Worm (Caenorhabditis elegans) whole organism, L4 larva: ENCODE results near the gene dhc-3.
A peak's percentile ranks its signal among the peaks of the same experiment; 100 is the strongest.
"Not testable (repeated sequence)": the region's sequence is repeated elsewhere in the genome, so short reads cannot be mapped to it uniquely, and the experiment has no call there.

Experiments used
- ZK337.2 ChIP-seq: fragments of 200-800 bp; sonication (Bioruptor generic); IDR thresholded peaks from 2 replicates; pipeline ENCODE4 v1.3.6; 2022; ENCODE audit warnings: missing genetic modification reagents, missing genetic modification characterization, missing compliant biosample characterization
- attf-4 ChIP-seq: sonication (generic microtip); optimal IDR thresholded peaks from 3 replicates; lab custom pipeline; 2017; ENCODE audit warnings: missing biosample characterization, missing genetic modification characterization
- ceh-28 ChIP-seq: fragments of 150-350 bp; optimal IDR thresholded peaks from 2 replicates; lab custom pipeline; 2014; ENCODE audit warnings: missing biosample characterization, missing genetic modification reagents, missing genetic modification characterization
- daf-16 ChIP-seq, 3 experiments: sonication (generic microtip); optimal IDR thresholded peaks; 2 replicates each; lab custom pipeline; 2016 to 2017; ENCODE audit warnings: missing genetic modification characterization in 3 of 3, missing genetic modification reagents in 3 of 3, mild to moderate bottlenecking in 2 of 3, missing compliant biosample characterization in 2 of 3, missing biosample characterization in 1 of 3, moderate library complexity in 1 of 3
- fkh-10 ChIP-seq: fragments of 150-350 bp; optimal IDR thresholded peaks from 2 replicates; lab custom pipeline; 2014; ENCODE audit warnings: missing biosample characterization, missing genetic modification reagents, missing genetic modification characterization
- mxl-3 ChIP-seq: fragments of 200-800 bp; sonication (Bioruptor generic); optimal IDR thresholded peaks from 2 replicates; lab custom pipeline; 2018; ENCODE audit warnings: mild to moderate bottlenecking, missing genetic modification characterization, missing compliant biosample characterization
- nhr-77 ChIP-seq: fragments of 150-350 bp; optimal IDR thresholded peaks from 2 replicates; lab custom pipeline; 2014; ENCODE audit warnings: missing biosample characterization, missing genetic modification characterization
- spr-3 ChIP-seq: fragments of 200-800 bp; sonication (Bioruptor generic); optimal IDR thresholded peaks from 2 replicates; lab custom pipeline; 2018; ENCODE audit warnings: mild to moderate bottlenecking, missing genetic modification characterization, missing compliant biosample characterization
- unc-130 ChIP-seq: sonication (generic microtip); optimal IDR thresholded peaks from 2 replicates; lab custom pipeline; 2016; ENCODE audit warnings: missing genetic modification reagents, missing genetic modification characterization, missing compliant biosample characterization
- unc-62 ChIP-seq, 3 experiments: fragments of 150-350 bp in 1 of 3; sonication (generic microtip); optimal IDR thresholded peaks in 2 of 3; peaks in 1 of 3; 1 replicate in 1 of 3; 2 replicates in 2 of 3; lab custom pipeline; 2014 to 2017; ENCODE audit warnings: missing biosample characterization in 3 of 3, missing genetic modification characterization in 3 of 3, missing genetic modification reagents in 3 of 3, missing genotype in 1 of 3

DNA sequence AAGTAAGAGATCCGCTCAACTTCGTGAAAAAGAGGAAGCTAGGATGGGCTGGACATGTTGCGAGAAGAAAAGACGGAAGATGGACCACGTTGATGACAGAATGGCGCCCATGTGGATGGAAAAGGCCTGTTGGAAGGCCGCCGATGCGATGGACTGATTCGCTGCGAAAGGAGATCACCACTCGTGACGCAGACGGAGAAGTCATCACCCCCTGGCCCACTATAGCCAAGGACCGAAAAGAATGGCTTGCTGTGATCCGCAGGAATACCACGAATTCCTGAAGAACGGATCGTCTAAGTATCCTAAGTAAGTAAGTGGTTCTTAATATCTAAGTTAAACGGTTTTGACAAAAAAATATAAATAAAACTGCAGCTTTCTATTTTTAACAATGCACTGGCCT, 12.8 kb upstream of the dhc-3 start:
- not testable (repeated sequence) for TF ChIP-seq ceh-28 (tag; lab: Kevin White, UChicago); nhr-77; unc-130 (GFP tag; lab: Kevin White, UChicago); spr-3 (GFP tag; lab: Kevin White, UChicago); attf-4; ZK337.2; mxl-3 (GFP tag; lab: Kevin White, UChicago); daf-16 (GFP tag; optimal IDR thresholded peaks at IDR 0.05; lab: Kevin White, UChicago); daf-16 (tag; optimal IDR thresholded peaks at IDR 0.05; lab: Kevin White, UChicago); fkh-10 (GFP tag; lab: Kevin White, UChicago); unc-62 (tag; optimal IDR thresholded peaks at IDR 0.05; lab: Kevin White, UChicago)
- peak in 1 of 2 experiments; percentile 23 for TF ChIP-seq unc-62 (GFP tag; optimal IDR thresholded peaks at IDR 0.05 in 1 of 2; lab: Kevin White, UChicago)
